Fruit fly (Drosophila melanogaster): Measurements from ENCODE around the gene CG17027.
A peak's percentile ranks its signal among the peaks of the same experiment; 100 is the strongest.

Gene CG17027

DNA sequence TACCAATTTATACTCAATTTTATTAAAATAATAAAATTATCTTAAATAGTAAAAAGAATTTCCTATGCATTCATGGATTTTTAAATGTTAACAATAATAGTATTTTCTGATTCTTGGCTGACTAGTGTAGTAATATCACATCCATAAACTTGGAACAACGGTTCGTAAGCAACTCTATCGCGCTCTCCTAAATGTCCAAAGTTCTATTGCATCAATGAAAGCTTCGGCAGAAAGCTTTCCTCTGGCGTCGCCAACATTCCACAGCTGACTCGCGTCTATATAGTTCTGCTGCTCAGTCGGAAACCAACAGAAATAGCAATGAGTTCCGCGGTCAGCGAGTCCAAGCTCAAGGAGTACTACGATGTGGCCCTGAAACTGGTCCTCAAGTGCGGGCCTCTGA lies 3.1 kb upstream of the CG17027 start, which contains the start of gene CG17029:
Gene CG17029, plus strand, starts transcription at position 113 of the 400 bp plus-strand sequence.
- no peak for TF ChIP-seq net (GFP tag; optimal IDR thresholded peaks at IDR 0.05)
- no peak for TF ChIP-seq Sox102F (GFP tag; optimal IDR thresholded peaks at IDR 0.05)
- TF ChIP-seq Eip78C (GFP tag) = peak; percentile 14
- TF ChIP-seq CG16779 (tag; optimal IDR thresholded peaks at IDR 0.05) = peak; percentile 6
- no peak for TF ChIP-seq svp (GFP tag)

dm6 chr3L:15977565-15977964 lies 2.3 kb upstream of the CG17027 start:
- TF ChIP-seq Hr39 (GFP tag; optimal IDR thresholded peaks at IDR 0.05) (peak; percentile 56), lz (GFP tag; optimal IDR thresholded peaks at IDR 0.05) (peak; percentile 41), CG7368 (GFP tag; optimal IDR thresholded peaks at IDR 0.05) (no peak), eg (GFP tag; IDR thresholded peaks at IDR 0.05) (peak; percentile 81), CG6792 (GFP tag; optimal IDR thresholded peaks at IDR 0.05) (peak; percentile 44), Ets21C (GFP tag; optimal IDR thresholded peaks at IDR 0.05) (peak; percentile 16), svp (GFP tag) (peak; percentile 81), Sox102F (GFP tag; optimal IDR thresholded peaks at IDR 0.05) (peak; percentile 49), fd85E (GFP tag; optimal IDR thresholded peaks at IDR 0.05) (no peak), vri (GFP tag; optimal IDR thresholded peaks at IDR 0.05) (peak; percentile 90), CG10631 (GFP tag; optimal IDR thresholded peaks at IDR 0.05) (no peak), net (GFP tag; optimal IDR thresholded peaks at IDR 0.05) (peak; percentile 32), CG6276 (GFP tag; optimal IDR thresholded peaks at IDR 0.05) (peak; percentile 46), Smox (GFP tag; optimal IDR thresholded peaks at IDR 0.05) (peak; percentile 70), CG8632 (GFP tag; optimal IDR thresholded peaks at IDR 0.05) (peak; percentile 40), CG6854 (GFP tag; optimal IDR thresholded peaks at IDR 0.05) (no peak), cyc (GFP tag; optimal IDR thresholded peaks at IDR 0.05) (peak; percentile 66), CG11902 (GFP tag; optimal IDR thresholded peaks at IDR 0.05) (peak; percentile 18), Gug (GFP tag; IDR thresholded peaks at IDR 0.05) (peak; percentile 71), CG11762 (GFP tag; optimal IDR thresholded peaks at IDR 0.05; ENCODE audit: insufficient read depth) (peak; percentile 25), CG11294 (GFP tag; IDR thresholded peaks at IDR 0.05) (peak; percentile 32; the same call in 1 of the 2 replicates), Ets96B (tag; optimal IDR thresholded peaks at IDR 0.05) (no peak), Eip78C (GFP tag) (peak; percentile 85), fd59A (GFP tag; optimal IDR thresholded peaks at IDR 0.05) (no peak), CG8119 (GFP tag; IDR thresholded peaks at IDR 0.05) (peak; percentile 54; the same call in 2 of the 3 replicates), Met (GFP tag; optimal IDR thresholded peaks at IDR 0.05) (no peak), topi (GFP tag; optimal IDR thresholded peaks at IDR 0.05) (peak; percentile 77), Eip93F (GFP tag; optimal IDR thresholded peaks at IDR 0.05) (no peak), CG6163 (GFP tag; IDR thresholded peaks at IDR 0.05) (peak; percentile 70), Sox14 (GFP tag; optimal IDR thresholded peaks at IDR 0.05) (peak; percentile 43), esn (GFP tag; optimal IDR thresholded peaks at IDR 0.05) (peak; percentile 74), CG3032 (tag; optimal IDR thresholded peaks at IDR 0.05) (no peak), CG15336 (GFP tag; IDR thresholded peaks at IDR 0.05) (peak; percentile 53; the same call in 1 of the 2 replicates), CG34406 (GFP tag; optimal IDR thresholded peaks at IDR 0.05) (peak; percentile 27), acj6 (GFP tag; optimal IDR thresholded peaks at IDR 0.05) (peak; percentile 50), achi (GFP tag; optimal IDR thresholded peaks at IDR 0.05) (peak; percentile 46), CG31627 (GFP tag; optimal IDR thresholded peaks at IDR 0.05) (peak; percentile 66), pdm3 (GFP tag; optimal IDR thresholded peaks at IDR 0.05) (peak; percentile 47), Lpt (GFP tag; optimal IDR thresholded peaks at IDR 0.05) (peak; percentile 24)

dm6 chr3L:15978224-15978623 lies 1.7 kb upstream of the CG17027 start, which contains the start of gene CG17028:
Gene CG17028, plus strand, starts transcription at chr3L:15978524.
- TF ChIP-seq CG10631 (GFP tag; optimal IDR thresholded peaks at IDR 0.05) (no peak), achi (GFP tag; optimal IDR thresholded peaks at IDR 0.05) (no peak), CG6163 (GFP tag; IDR thresholded peaks at IDR 0.05) (no peak), Hr38 (GFP tag; optimal IDR thresholded peaks at IDR 0.05) (no peak), cyc (GFP tag; optimal IDR thresholded peaks at IDR 0.05) (no peak), CG6792 (GFP tag; optimal IDR thresholded peaks at IDR 0.05) (no peak), CG11294 (GFP tag; IDR thresholded peaks at IDR 0.05) (no peak), CG6808 (GFP tag; optimal IDR thresholded peaks at IDR 0.05) (no peak)

Data from whole organism, prepupa.